Worm (Caenorhabditis elegans) whole organism, L3 larva: ENCODE data around the gene srx-108.

Source experiments
- R02D3.7 ChIP-seq: fragments of 150-350 bp; optimal IDR thresholded peaks from 2 replicates; lab custom pipeline; 2014; ENCODE audit warnings: missing biosample characterization, missing genetic modification characterization
- elt-2 ChIP-seq: sonication (generic microtip); optimal IDR thresholded peaks from 2 replicates; lab custom pipeline; 2016; ENCODE audit warnings: missing genetic modification reagents, mild to moderate bottlenecking, missing genetic modification characterization, missing compliant biosample characterization
- hmg-11 ChIP-seq: sonication (generic microtip); optimal IDR thresholded peaks from 2 replicates; lab custom pipeline; 2016; ENCODE audit warnings: missing genetic modification characterization, missing compliant biosample characterization
- lin-15B ChIP-seq: fragments of 150-350 bp; optimal IDR thresholded peaks from 2 replicates; lab custom pipeline; 2014; ENCODE audit warnings: missing biosample characterization, missing genetic modification characterization
- lin-39 ChIP-seq: fragments of 150-350 bp; optimal IDR thresholded peaks from 2 replicates; lab custom pipeline; 2018; ENCODE audit warnings: missing biosample characterization, missing genetic modification reagents, missing genetic modification characterization
- mml-1 ChIP-seq: fragments of 150-350 bp; sonication (generic microtip); optimal IDR thresholded peaks from 3 replicates; lab custom pipeline; 2014; ENCODE audit warnings: missing biosample characterization, missing genetic modification characterization
- nhr-25 ChIP-seq: sonication (generic microtip); optimal IDR thresholded peaks from 2 replicates; lab custom pipeline; 2017; ENCODE audit warnings: missing biosample characterization, missing genetic modification characterization
- nhr-43 ChIP-seq: sonication (generic microtip); optimal IDR thresholded peaks from 2 replicates; lab custom pipeline; 2016; ENCODE audit warnings: mild to moderate bottlenecking, missing genetic modification characterization, missing compliant biosample characterization; ENCODE audit not compliant: poor library complexity, severe bottlenecking
- pqm-1 ChIP-seq: fragments of 150-350 bp; optimal IDR thresholded peaks from 2 replicates; lab custom pipeline; 2017; ENCODE audit warnings: missing biosample characterization, missing genetic modification characterization, inconsistent platforms
- tbx-2 ChIP-seq: sonication (generic microtip); optimal IDR thresholded peaks from 2 replicates; lab custom pipeline; 2016; ENCODE audit warnings: mild to moderate bottlenecking, missing genetic modification characterization, missing compliant biosample characterization
- unc-39 ChIP-seq: sonication (generic microtip); optimal IDR thresholded peaks from 4 replicates; lab custom pipeline; 2017; ENCODE audit warnings: missing biosample characterization, missing genetic modification characterization
- zag-1 ChIP-seq: fragments of 150-350 bp; optimal IDR thresholded peaks from 2 replicates; lab custom pipeline; 2014; ENCODE audit warnings: missing biosample characterization, missing genetic modification characterization

srx-108 gene

ce11 chrII:3750685-3751084, 45.3 kb downstream of the srx-108 start, which contains the start of gene fbxb-91:
Gene fbxb-91 (minus strand): TSS chrII:3750785.
- TF ChIP-seq nhr-43 (tag; lab: Kevin White, UChicago) (no peak), hmg-11 (no peak), pqm-1 (no peak), lin-15B (tag; lab: Kevin White, UChicago) (no peak)

DNA sequence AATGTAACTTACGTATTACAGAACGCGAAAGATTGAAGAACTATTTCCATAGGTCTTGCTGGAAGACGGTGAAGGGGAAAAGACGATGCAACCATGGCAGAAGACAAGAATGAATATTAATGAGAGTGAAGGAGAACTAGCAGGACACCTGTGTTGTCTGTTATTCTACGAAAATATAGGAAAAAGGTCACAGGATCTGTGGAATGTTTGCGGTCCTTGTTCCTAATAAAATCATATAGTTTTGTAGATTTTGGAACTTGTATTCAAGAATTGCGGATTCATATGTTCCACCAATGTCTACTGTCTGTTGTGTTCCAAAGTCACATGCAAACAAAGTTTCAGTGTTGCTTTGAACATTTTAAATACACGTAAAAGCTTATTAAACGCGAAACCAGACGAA, 46.8 kb downstream of the srx-108 start, which contains the start of gene sdz-11:
Gene sdz-11 (minus strand): TSS at position 101 of the 400 bp plus-strand sequence.
- TF ChIP-seq unc-39 (tag; lab: Kevin White, UChicago) (no peak), lin-39 (tag; lab: Kevin White, UChicago) (no peak), mml-1 (tag; lab: Kevin White, UChicago) (no peak), R02D3.7 (tag; lab: Kevin White, UChicago) (no peak), tbx-2 (tag; lab: Kevin White, UChicago) (no peak), elt-2 (tag; lab: Kevin White, UChicago) (no peak), nhr-25 (tag; lab: Kevin White, UChicago) (no peak)

DNA sequence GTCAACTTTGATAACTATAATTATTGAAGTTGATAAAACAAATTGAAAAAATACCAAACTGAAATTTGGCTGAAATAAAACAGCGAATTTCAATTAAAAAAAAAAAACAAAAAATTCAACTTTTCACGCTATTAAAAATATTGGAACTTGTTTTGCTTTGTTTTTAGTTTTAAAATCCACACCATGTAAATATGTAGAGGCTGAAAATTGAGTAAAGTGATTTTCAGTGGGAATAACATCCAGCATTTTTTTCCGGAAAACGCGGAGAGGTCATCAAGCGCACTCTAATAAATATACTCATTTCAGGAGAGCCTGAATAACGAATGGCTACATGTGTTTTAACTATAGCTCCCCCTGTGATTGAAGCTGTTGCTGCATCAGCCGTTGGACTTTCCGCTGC, 48.2 kb downstream of the srx-108 start, which contains the start of gene rcd-1:
Gene rcd-1 (plus strand): TSS at position 301 of the 400 bp plus-strand sequence.
- TF ChIP-seq zag-1 (tag; lab: Kevin White, UChicago) (no peak), tbx-2 (tag; lab: Kevin White, UChicago) (no peak)
